Fruit fly (Drosophila melanogaster) whole organism, embryonic: ENCODE measurements around the gene MESK4.

Experiments
- Awh ChIP-seq: fragments of 200-800 bp; sonication (Bioruptor generic); IDR thresholded peaks from 2 replicates; pipeline ENCODE4, ENCODE4 v1.3.6; 2022; ENCODE audit warnings: missing biosample characterization, missing genetic modification characterization
- CG13775 ChIP-seq: fragments of 200-800 bp; sonication (Bioruptor generic); optimal IDR thresholded peaks from 3 replicates; lab custom pipeline; 2017; ENCODE audit warnings: missing biosample characterization, mild to moderate bottlenecking, missing genetic modification characterization
- Hmr ChIP-seq: fragments of 200-800 bp; sonication (Bioruptor generic); optimal IDR thresholded peaks from 3 replicates; lab custom pipeline; 2017; ENCODE audit warnings: mild to moderate bottlenecking, missing biosample characterization, missing genetic modification reagents, missing genetic modification characterization
- Hr39 ChIP-seq: fragments of >200 bp; optimal IDR thresholded peaks from 2 replicates; lab custom pipeline; 2017

DNA sequence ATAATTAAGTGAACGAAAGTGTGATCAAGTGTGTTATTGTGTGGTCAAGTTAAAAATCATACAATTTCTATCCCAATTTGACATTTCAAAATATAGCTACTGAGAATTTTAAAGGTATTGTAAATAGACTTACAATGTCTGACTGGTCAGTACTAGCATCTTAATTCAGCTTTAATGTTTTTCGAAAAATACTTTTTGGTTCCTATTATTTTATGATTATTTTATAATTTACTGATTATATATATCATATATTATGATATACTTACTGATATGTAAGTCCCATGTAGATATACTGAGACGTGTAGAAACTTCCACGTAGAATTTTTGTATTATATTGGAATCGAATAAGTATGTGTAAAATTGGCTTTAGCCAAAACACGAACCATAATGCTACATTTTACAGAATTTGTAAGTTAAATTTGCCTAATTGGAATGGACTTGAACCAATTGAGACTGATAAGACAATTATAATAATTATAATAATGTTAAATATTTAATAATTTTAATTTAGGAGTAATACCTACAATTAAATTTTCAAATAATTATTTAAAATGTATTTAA is 10.8 kb upstream of the MESK4 start, which contains the start of gene Actn3:
- TF ChIP-seq CG13775 = no peak
- no peak for TF ChIP-seq Hmr (GFP tag; lab: Kevin White, UChicago)
- TF ChIP-seq Awh (GFP tag; lab: Robert Waterston, UW) = no peak
- no peak for TF ChIP-seq Hr39
